Worm (Caenorhabditis elegans): Measurements from ENCODE around the gene ketn-1.

DNA sequence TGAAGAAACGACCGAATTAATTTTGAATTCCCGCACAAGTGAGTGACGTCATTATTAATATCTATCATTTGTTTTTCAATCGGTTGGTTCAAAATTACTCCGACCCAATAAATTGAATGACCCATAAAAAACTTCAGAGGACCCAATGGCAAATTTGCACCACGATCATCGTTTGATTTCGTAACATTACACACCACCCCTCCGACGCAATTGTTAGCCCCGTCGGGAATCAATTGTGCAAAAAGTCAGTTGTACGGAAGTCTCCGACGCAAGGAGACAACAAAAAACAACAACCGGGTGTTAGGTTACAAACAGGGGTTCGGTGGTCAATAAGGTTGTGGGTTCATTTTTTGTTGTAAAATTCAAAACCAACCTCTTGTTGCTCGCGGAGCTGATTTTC is 5.7 kb downstream of the ketn-1 start:
- TF ChIP-seq zag-1 (tag; optimal IDR thresholded peaks at IDR 0.05) (no peak), dmd-6 (GFP tag; IDR thresholded peaks at IDR 0.05) (no peak), nhr-102 (tag; optimal IDR thresholded peaks at IDR 0.05) (no peak), spr-1 (tag; optimal IDR thresholded peaks at IDR 0.05) (no peak), mdl-1 (tag; optimal IDR thresholded peaks at IDR 0.05) (no peak), daf-8 (GFP tag; IDR thresholded peaks at IDR 0.05) (no peak), D1046.2 (GFP tag; IDR thresholded peaks at IDR 0.05) (no peak), unc-39 (tag; optimal IDR thresholded peaks at IDR 0.05) (no peak)

Data from whole organism, L4 larva.